Fruit fly (Drosophila melanogaster): ENCODE results near the gene FER.

FER gene

dm6 chr3R:9328812-9329211 is 65.5 kb downstream of the FER start (continued):
- TF ChIP-seq Hr78 (GFP tag; optimal IDR thresholded peaks at IDR 0.05) (no peak), CG10431 (GFP tag; optimal IDR thresholded peaks at IDR 0.05) (no peak), Hsf (GFP tag; optimal IDR thresholded peaks at IDR 0.05) (no peak), bigmax (GFP tag; optimal IDR thresholded peaks at IDR 0.05) (no peak), CG9932 (GFP tag; IDR thresholded peaks at IDR 0.05) (peak; percentile 40; the same call in 1 of the 2 replicates), CG8290 (GFP tag; optimal IDR thresholded peaks at IDR 0.05) (peak; percentile 48), CG8290 (tag; optimal IDR thresholded peaks at IDR 0.05) (peak in 1 of 2 experiments; percentile 67), sug (tag; optimal IDR thresholded peaks at IDR 0.05) (peak; percentile 17), CG3847 (GFP tag; IDR thresholded peaks at IDR 0.05) (no peak), Sin3A (optimal IDR thresholded peaks at IDR 0.05) (no peak), CG5953 (GFP tag; IDR thresholded peaks at IDR 0.05) (no peak), Hr51 (GFP tag; optimal IDR thresholded peaks at IDR 0.05) (no peak), D19B (GFP tag; optimal IDR thresholded peaks at IDR 0.05) (no peak), Doc3 (GFP tag; IDR thresholded peaks at IDR 0.05; ENCODE audit: partially characterized antibody) (no peak), CG17359 (tag; optimal IDR thresholded peaks at IDR 0.05) (no peak), CG1603 (tag; optimal IDR thresholded peaks at IDR 0.05) (peak; percentile 57), trh (GFP tag; optimal IDR thresholded peaks at IDR 0.05) (no peak), CG31224 (GFP tag; IDR thresholded peaks at IDR 0.05) (no peak), phol (tag; optimal IDR thresholded peaks at IDR 0.05) (peak; percentile 23), CG6791 (GFP tag; IDR thresholded peaks at IDR 0.05; ENCODE audit: partially characterized antibody) (0 out of 3 replicates have a peak, but pooled peaks have one; percentile 26), vnd (GFP tag; IDR thresholded peaks at IDR 0.05; ENCODE audit: partially characterized antibody) (no peak), CG14050 (GFP tag; IDR thresholded peaks at IDR 0.05) (no peak), CG1233 (GFP tag; optimal IDR thresholded peaks at IDR 0.05) (no peak), exex (tag; optimal IDR thresholded peaks at IDR 0.05) (no peak), ftz-f1 (GFP tag; optimal IDR thresholded peaks at IDR 0.05) (no peak), sd (tag; optimal IDR thresholded peaks at IDR 0.05) (no peak), Mes4 (GFP tag; optimal IDR thresholded peaks at IDR 0.05) (no peak), jigr1 (GFP tag; IDR thresholded peaks at IDR 0.05) (no peak), CG17328 (GFP tag; IDR thresholded peaks at IDR 0.05) (no peak), NFAT (GFP tag; IDR thresholded peaks at IDR 0.05) (peak; percentile 39; the same call in 1 of the 2 replicates), pb (GFP tag; optimal IDR thresholded peaks at IDR 0.05) (no peak), bsh (GFP tag; optimal IDR thresholded peaks at IDR 0.05) (no peak), ab (GFP tag; optimal IDR thresholded peaks at IDR 0.05) (no peak), CG42726 (GFP tag; IDR thresholded peaks at IDR 0.05; ENCODE audit: partially characterized antibody) (peak; percentile 78; the same call in 1 of the 2 replicates), CG13424 (tag; optimal IDR thresholded peaks at IDR 0.05) (no peak), MBD-R2 (GFP tag; IDR thresholded peaks at IDR 0.05) (peak; percentile 31; the same call in 1 of the 2 replicates), gro (GFP tag; optimal IDR thresholded peaks at IDR 0.05) (no peak), oc (tag; optimal IDR thresholded peaks at IDR 0.05) (no peak), crp (GFP tag; optimal IDR thresholded peaks at IDR 0.05) (no peak), CG2678 (tag; optimal IDR thresholded peaks at IDR 0.05) (no peak), dan (GFP tag; IDR thresholded peaks at IDR 0.05) (no peak), peb (GFP tag; IDR thresholded peaks at IDR 0.05) (no peak), abd-A (tag; optimal IDR thresholded peaks at IDR 0.05) (peak; percentile 40), ara (GFP tag; IDR thresholded peaks at IDR 0.05) (no peak), CG7745 (tag; optimal IDR thresholded peaks at IDR 0.05) (no peak), Eip74EF (GFP tag; optimal IDR thresholded peaks at IDR 0.05) (peak in 1 of 2 experiments; percentile 90), repo (GFP tag; optimal IDR thresholded peaks at IDR 0.05) (no peak), jing (GFP tag; optimal IDR thresholded peaks at IDR 0.05) (no peak), H15 (GFP tag; IDR thresholded peaks at IDR 0.05) (no peak), Six4 (GFP tag; optimal IDR thresholded peaks at IDR 0.05) (no peak), Awh (GFP tag; IDR thresholded peaks at IDR 0.05) (no peak)

Data from whole organism, embryonic.